Worm (Caenorhabditis elegans): ENCODE measurements around the gene K11G9.5.

K11G9.5 gene

DNA sequence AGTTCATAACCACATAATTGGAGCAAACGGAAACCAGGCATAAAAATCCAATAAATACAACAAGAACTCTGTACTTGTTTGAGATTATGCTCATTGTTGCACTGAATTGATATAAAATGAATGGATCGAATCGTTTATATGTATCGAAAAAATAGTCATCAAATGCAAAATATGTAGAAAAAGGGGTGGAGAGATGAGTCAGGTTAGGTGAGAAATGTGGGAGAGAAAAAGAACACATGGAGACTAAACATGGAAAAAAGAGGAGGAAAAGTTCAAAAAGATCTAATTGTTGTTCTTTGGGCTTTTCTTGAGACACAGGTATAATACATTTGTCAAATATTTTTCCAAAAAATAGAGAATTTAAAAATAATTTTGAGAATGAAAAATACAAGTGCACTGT is at the start of gene K11G9.5:
K11G9.5 (minus strand) TSS at position 101 of the 400 bp plus-strand sequence.
- TF ChIP-seq unc-62 (GFP tag; optimal IDR thresholded peaks at IDR 0.05), result no peak

ce11 chrV:6736877-6737276 is 48.6 kb upstream of the K11G9.5 start:
- TF ChIP-seq unc-62 (GFP tag; optimal IDR thresholded peaks at IDR 0.05), result no peak

DNA sequence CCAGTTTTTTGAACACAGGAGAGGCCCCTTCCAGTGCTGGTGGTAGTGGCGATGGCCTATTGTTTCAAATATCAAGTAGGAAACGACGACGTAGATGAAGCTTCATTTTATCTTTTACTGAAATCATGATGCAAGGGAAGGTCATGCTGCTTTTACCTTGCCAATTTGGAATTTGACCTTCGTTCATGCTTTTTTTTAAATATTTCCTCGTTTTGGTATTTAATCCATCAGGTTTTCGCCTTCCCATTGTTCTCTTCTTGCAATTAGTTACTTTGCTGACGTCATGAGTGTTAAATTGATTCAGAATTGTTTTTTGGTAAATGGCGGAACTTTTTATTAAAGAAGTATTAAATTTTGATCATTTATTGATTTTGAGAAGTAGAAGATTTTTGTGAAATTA is 47.8 kb upstream of the K11G9.5 start:
- TF ChIP-seq unc-62 (GFP tag; optimal IDR thresholded peaks at IDR 0.05), result no peak

DNA sequence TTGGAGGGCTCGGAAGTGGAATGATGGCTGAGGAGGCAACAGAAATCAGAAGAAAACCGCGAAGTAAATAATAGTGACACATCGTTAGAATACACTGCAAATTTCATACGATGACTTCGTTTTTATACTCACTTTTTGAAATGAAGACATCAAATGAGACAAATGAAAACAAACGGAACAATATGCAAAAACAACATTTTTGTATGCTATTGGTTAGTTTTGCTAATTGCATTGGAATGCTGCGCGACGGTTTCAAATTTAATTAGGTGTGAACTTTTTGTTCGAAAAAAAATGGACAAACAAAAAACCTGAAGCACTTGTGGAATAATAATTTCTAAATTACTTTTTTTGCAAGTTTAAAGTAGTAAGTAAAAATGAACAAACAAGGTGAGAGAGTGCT is 44.7 kb upstream of the K11G9.5 start, which contains the start of gene grl-8:
grl-8 (minus strand) TSS at position 101 of the 400 bp plus-strand sequence.
- TF ChIP-seq unc-62 (GFP tag; optimal IDR thresholded peaks at IDR 0.05), result no peak

DNA sequence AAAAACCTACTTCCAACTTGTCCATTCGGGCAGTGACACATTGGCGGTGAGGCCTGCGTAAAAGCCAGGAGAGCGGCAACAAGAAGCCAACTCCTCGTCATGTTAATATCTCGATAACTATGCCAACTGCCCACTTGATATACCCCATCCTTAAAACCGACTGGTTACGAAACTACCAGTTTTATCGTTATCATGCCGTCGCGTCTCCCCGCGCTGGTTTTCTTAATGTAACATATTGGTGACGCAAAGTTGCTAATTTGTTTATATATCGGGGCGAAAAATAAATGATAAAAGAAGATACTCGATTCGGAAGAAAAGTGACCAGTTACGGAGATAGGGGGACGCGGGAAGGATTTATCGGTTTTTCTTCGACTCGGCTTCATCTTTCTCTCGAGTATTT is 43.3 kb upstream of the K11G9.5 start, which contains the start of gene grl-9:
grl-9 (minus strand) TSS at position 101 of the 400 bp plus-strand sequence.
- no peak for TF ChIP-seq unc-62 (GFP tag; optimal IDR thresholded peaks at IDR 0.05)

- no peak for TF ChIP-seq unc-62 (GFP tag; optimal IDR thresholded peaks at IDR 0.05)
Measured at ce11 chrV:6727222-6727621, 38.9 kb upstream of the K11G9.5 start, which contains the start of gene ZC487.1. Gene ZC487.1, plus strand, starts transcription at chrV:6727522.

ce11 chrV:6726279-6726678 is 38.0 kb upstream of the K11G9.5 start:
- TF ChIP-seq unc-62 (GFP tag; optimal IDR thresholded peaks at IDR 0.05), result no peak

DNA sequence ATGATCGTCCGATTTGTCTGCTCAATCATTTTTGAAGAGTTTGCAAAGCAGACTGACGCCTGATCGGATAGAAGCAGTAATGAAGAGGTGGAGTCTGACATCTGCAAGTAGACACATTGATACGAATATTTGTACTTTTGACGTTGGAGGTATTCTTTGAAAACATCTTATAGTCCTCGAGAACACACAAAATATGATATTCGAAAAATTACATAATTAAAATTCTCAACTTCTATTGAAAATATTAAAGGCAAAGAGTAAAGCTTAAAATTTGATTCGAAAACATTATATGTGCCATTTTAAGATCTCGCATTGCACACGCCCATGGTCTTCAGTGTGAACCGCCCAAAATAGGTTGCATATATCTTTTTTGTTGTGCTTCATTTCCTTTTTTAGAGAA is 34.1 kb upstream of the K11G9.5 start, which contains the start of gene ZC487.2:
ZC487.2 (minus strand) TSS at position 101 of the 400 bp plus-strand sequence.
- TF ChIP-seq unc-62 (GFP tag; optimal IDR thresholded peaks at IDR 0.05), result no peak

- no peak for TF ChIP-seq unc-62 (GFP tag; optimal IDR thresholded peaks at IDR 0.05)
Measured at ce11 chrV:6718232-6718631, 29.9 kb upstream of the K11G9.5 start, which contains the start of gene srg-30. Gene srg-30, minus strand, starts transcription at chrV:6718332.

DNA sequence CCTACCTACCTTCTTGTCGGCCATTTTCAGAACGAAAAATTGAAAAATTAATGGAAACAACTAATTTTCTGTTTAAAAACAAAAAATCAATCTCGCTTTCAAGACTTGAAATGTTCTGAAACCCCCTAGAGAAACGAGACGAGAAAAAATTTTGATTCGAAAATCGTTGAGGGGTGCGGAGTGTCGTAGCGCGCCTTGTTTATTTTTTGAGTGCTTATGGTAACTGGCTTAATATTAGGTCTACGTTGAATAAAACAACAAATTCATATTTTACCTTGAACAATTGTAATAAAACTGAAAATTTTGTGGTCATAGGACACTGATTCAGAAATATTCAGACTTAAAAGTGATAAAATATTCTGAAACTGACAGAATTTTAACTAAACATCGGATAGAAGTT is 22.2 kb upstream of the K11G9.5 start, which contains the start of gene sna-1:
sna-1 (minus strand) TSS at position 218 of the 400 bp plus-strand sequence.
- no peak for TF ChIP-seq unc-62 (GFP tag; optimal IDR thresholded peaks at IDR 0.05)

ce11 chrV:6709050-6709683 is 20.9 kb upstream of the K11G9.5 start, which contains the start of gene dlst-1:
Gene dlst-1, minus strand, starts transcription at chrV:6709101.
- no peak for TF ChIP-seq unc-62 (GFP tag; optimal IDR thresholded peaks at IDR 0.05)

ce11 chrV:6706771-6707170 is 18.5 kb upstream of the K11G9.5 start, which contains the start of gene W02F12.4:
Gene W02F12.4, minus strand, starts transcription at chrV:6706934.
- TF ChIP-seq unc-62 (GFP tag; optimal IDR thresholded peaks at IDR 0.05), result no peak

- TF ChIP-seq unc-62 (GFP tag; optimal IDR thresholded peaks at IDR 0.05), result no peak
Measured at ce11 chrV:6705367-6705766, 17.1 kb upstream of the K11G9.5 start.

DNA sequence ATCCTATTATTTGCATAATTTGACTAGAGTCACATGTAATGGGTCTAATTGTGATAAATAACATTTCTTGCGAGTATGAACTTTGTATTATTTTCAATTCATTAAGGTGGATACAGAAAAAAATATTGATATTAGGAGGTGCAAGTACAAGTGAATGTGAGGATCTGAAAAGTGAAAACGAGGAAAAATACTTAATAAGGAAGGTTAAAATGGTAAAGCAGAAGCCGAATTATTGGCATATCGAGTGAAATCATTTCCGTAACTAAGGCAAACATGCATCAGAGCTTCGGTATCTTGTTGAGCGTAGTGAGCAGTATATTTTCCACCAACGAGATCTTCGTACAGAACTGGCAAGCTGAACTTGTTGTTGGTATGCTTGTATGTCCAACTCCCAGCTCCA is 16.2 kb upstream of the K11G9.5 start:
- TF ChIP-seq unc-62 (GFP tag; optimal IDR thresholded peaks at IDR 0.05), result no peak

DNA sequence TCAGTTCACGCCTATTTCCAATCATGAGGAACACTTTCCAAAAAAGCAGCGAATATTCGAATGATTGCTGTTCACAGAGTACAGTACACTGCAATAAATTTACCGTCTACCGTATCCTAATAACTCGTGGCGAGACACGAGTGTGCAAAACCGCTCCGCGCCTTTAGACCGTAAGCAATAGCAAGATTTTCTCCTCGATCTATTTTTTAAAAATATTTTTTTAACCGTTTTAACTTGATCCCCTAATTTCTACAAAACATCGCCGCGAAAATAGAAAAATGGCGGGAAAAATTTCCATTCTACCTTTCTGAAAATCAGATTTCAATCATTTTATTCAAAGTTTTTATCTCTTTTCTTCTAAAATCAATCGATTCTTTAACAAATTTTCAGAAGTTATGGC is 14.4 kb upstream of the K11G9.5 start, which contains the start of gene era-1:
era-1 (plus strand) TSS at position 366 of the 400 bp plus-strand sequence.
- TF ChIP-seq unc-62 (GFP tag; optimal IDR thresholded peaks at IDR 0.05), result no peak

DNA sequence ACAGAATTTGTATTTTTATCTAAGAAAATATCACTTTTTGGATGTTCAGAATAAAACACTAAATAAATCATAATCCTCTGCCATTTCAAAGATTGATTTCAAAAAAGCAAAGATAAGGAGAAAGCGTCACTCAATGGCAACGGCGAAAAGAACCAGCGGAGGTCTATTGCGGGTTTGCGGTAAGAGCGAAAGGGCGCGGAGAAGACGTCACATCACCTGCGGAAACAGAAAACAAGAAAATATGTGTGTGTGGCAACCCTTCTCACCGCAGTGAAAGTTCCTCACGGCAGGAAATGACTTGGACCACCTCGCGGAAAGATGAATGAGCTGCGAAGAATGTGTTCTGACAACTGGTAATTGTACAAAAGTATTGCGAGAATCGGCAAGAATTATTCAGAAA is 11.5 kb upstream of the K11G9.5 start:
- no peak for TF ChIP-seq unc-62 (GFP tag; optimal IDR thresholded peaks at IDR 0.05)

DNA sequence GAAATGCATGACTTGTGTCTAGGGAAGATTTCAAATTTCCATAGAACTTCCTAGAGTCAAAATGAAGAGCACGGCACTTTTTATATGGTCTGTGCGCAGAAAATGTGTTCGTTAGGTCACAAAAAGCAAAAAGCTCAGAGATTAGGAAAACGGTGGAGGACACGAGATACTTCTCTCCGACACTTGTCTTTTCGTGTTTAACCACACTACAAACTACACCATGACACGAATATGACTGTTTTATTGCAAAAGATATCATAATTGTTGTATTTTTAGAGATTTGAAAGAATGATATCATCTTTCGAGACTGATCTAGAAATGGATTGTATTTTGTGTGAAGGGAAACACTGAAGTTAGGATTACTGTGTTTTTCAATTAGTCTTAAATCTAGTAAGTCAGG is 10.7 kb upstream of the K11G9.5 start:
- TF ChIP-seq unc-62 (GFP tag; optimal IDR thresholded peaks at IDR 0.05), result no peak
